Worm (Caenorhabditis elegans): ENCODE results near the gene thn-6.

- TF ChIP-seq zag-1 (tag; optimal IDR thresholded peaks at IDR 0.05): no peak
- no peak for TF ChIP-seq zip-4 (GFP tag; optimal IDR thresholded peaks at IDR 0.05)
- no peak for TF ChIP-seq sup-37 (GFP tag; optimal IDR thresholded peaks at IDR 0.05)
- no peak for TF ChIP-seq dpl-1 (GFP tag; optimal IDR thresholded peaks at IDR 0.05)
- TF ChIP-seq unc-86 (tag; optimal IDR thresholded peaks at IDR 0.05): no peak
- TF ChIP-seq lsy-2 (tag; optimal IDR thresholded peaks at IDR 0.05): no peak
- no peak for TF ChIP-seq snpc-4 (tag; optimal IDR thresholded peaks at IDR 0.05)
- TF ChIP-seq nhr-71 (tag; optimal IDR thresholded peaks at IDR 0.05): no peak
- TF ChIP-seq egl-13 (tag; optimal IDR thresholded peaks at IDR 0.05): no peak
- no peak for TF ChIP-seq pqm-1 (tag; optimal IDR thresholded peaks at IDR 0.05)
- no peak for TF ChIP-seq unc-62 (GFP tag; optimal IDR thresholded peaks at IDR 0.05)
- TF ChIP-seq ceh-63 (GFP tag; optimal IDR thresholded peaks at IDR 0.05): no peak
Observed at ce11 chrIV:5210606-5211005, 18.1 kb upstream of the thn-6 start.

All from whole organism, L1 larva.